Worm (Caenorhabditis elegans) whole organism, L3 larva: ENCODE results near the gene try-1.

ENCODE experiments used
- R02D3.7 ChIP-seq: fragments of 150-350 bp; optimal IDR thresholded peaks from 2 replicates; lab custom pipeline; 2014; ENCODE audit warnings: missing biosample characterization, missing genetic modification characterization
- ZK546.5 ChIP-seq: sonication (generic microtip); optimal IDR thresholded peaks from 2 replicates; lab custom pipeline; 2017; ENCODE audit warnings: missing biosample characterization, missing genetic modification characterization
- aly-2 ChIP-seq: fragments of 150-350 bp; optimal IDR thresholded peaks from 2 replicates; lab custom pipeline; 2014; ENCODE audit warnings: missing biosample characterization, missing genetic modification characterization
- ama-1 ChIP-seq: fragments of 150-350 bp; optimal IDR thresholded peaks from 2 replicates; lab custom pipeline; 2018
- ceh-16 ChIP-seq: sonication (generic microtip); optimal IDR thresholded peaks from 2 replicates; lab custom pipeline; 2017; ENCODE audit warnings: missing biosample characterization, missing genetic modification characterization
- ceh-28 ChIP-seq: fragments of 150-350 bp; optimal IDR thresholded peaks from 2 replicates; lab custom pipeline; 2014; ENCODE audit warnings: missing biosample characterization, missing genetic modification reagents, missing genetic modification characterization
- ceh-82 ChIP-seq: fragments of 150-350 bp; optimal IDR thresholded peaks from 2 replicates; lab custom pipeline; 2014; ENCODE audit warnings: missing biosample characterization, missing genetic modification characterization
- ceh-9 ChIP-seq: sonication (generic microtip); optimal IDR thresholded peaks from 2 replicates; lab custom pipeline; 2018; ENCODE audit warnings: missing biosample characterization, missing genetic modification characterization
- daf-12 ChIP-seq: fragments of 150-350 bp; optimal IDR thresholded peaks from 2 replicates; lab custom pipeline; 2014; ENCODE audit warnings: missing biosample characterization, missing genetic modification reagents, missing genetic modification characterization
- egl-27 ChIP-seq: sonication (generic microtip); optimal IDR thresholded peaks from 4 replicates; lab custom pipeline; 2017; ENCODE audit warnings: missing biosample characterization, missing genetic modification reagents, missing genetic modification characterization
- egl-5 ChIP-seq: fragments of 150-350 bp; optimal IDR thresholded peaks from 2 replicates; lab custom pipeline; 2017; ENCODE audit warnings: missing biosample characterization, missing genetic modification reagents, missing genetic modification characterization, inconsistent platforms
- elt-1 ChIP-seq: fragments of 150-350 bp; optimal IDR thresholded peaks from 2 replicates; lab custom pipeline; 2014; ENCODE audit warnings: missing biosample characterization, missing genetic modification characterization
- elt-2 ChIP-seq: sonication (generic microtip); optimal IDR thresholded peaks from 2 replicates; lab custom pipeline; 2016; ENCODE audit warnings: missing genetic modification reagents, mild to moderate bottlenecking, missing genetic modification characterization, missing compliant biosample characterization
- elt-3 ChIP-seq, 3 experiments: fragments of 150-350 bp in 1 of 3; sonication (generic microtip) in 2 of 3; optimal IDR thresholded peaks; 2 replicates in 2 of 3; 4 replicates in 1 of 3; lab custom pipeline; 2014 to 2017; ENCODE audit warnings: missing biosample characterization in 3 of 3, missing genetic modification characterization in 3 of 3
- eor-1 ChIP-seq, 2 experiments: fragments of 150-350 bp; optimal IDR thresholded peaks; 2 replicates each; lab custom pipeline; 2014 to 2018; ENCODE audit warnings: missing biosample characterization in 2 of 2, missing genetic modification characterization in 2 of 2
- fkh-10 ChIP-seq: sonication (generic microtip); optimal IDR thresholded peaks from 2 replicates; lab custom pipeline; 2017; ENCODE audit warnings: missing biosample characterization, missing genetic modification reagents, missing genetic modification characterization
- fkh-2 ChIP-seq: fragments of 150-350 bp; optimal IDR thresholded peaks from 2 replicates; lab custom pipeline; 2014; ENCODE audit warnings: missing biosample characterization, missing genetic modification reagents, missing genetic modification characterization
- fos-1 ChIP-seq: fragments of 150-350 bp; optimal IDR thresholded peaks from 2 replicates; lab custom pipeline; 2014; ENCODE audit warnings: missing biosample characterization, missing genetic modification characterization
- hmg-11 ChIP-seq: sonication (generic microtip); optimal IDR thresholded peaks from 2 replicates; lab custom pipeline; 2016; ENCODE audit warnings: missing genetic modification characterization, missing compliant biosample characterization
- jun-1 ChIP-seq: fragments of 150-350 bp; optimal IDR thresholded peaks from 2 replicates; lab custom pipeline; 2014; ENCODE audit warnings: missing biosample characterization, missing genetic modification reagents, missing genetic modification characterization
- lin-15B ChIP-seq: fragments of 150-350 bp; optimal IDR thresholded peaks from 2 replicates; lab custom pipeline; 2014; ENCODE audit warnings: missing biosample characterization, missing genetic modification characterization
- lin-39 ChIP-seq: fragments of 150-350 bp; optimal IDR thresholded peaks from 2 replicates; lab custom pipeline; 2018; ENCODE audit warnings: missing biosample characterization, missing genetic modification reagents, missing genetic modification characterization
- lsy-12 ChIP-seq: sonication (generic microtip); optimal IDR thresholded peaks from 2 replicates; lab custom pipeline; 2016; ENCODE audit warnings: mild to moderate bottlenecking, missing genetic modification characterization, missing compliant biosample characterization
- mdl-1 ChIP-seq: fragments of 150-350 bp; optimal IDR thresholded peaks from 2 replicates; lab custom pipeline; 2014; ENCODE audit warnings: missing biosample characterization, missing genetic modification characterization
- mml-1 ChIP-seq: fragments of 150-350 bp; sonication (generic microtip); optimal IDR thresholded peaks from 3 replicates; lab custom pipeline; 2014; ENCODE audit warnings: missing biosample characterization, missing genetic modification characterization
- nfya-1 ChIP-seq: sonication (generic microtip); optimal IDR thresholded peaks from 2 replicates; lab custom pipeline; 2017; ENCODE audit warnings: missing genetic modification characterization, mild to moderate bottlenecking, missing compliant biosample characterization, antibody characterized with exemption, moderate library complexity; ENCODE audit not compliant: insufficient read depth
- nhr-11 ChIP-seq: fragments of 150-350 bp; optimal IDR thresholded peaks from 2 replicates; lab custom pipeline; 2014; ENCODE audit warnings: missing biosample characterization, missing genetic modification characterization
- nhr-12 ChIP-seq: fragments of 150-350 bp; optimal IDR thresholded peaks from 2 replicates; lab custom pipeline; 2014; ENCODE audit warnings: missing biosample characterization, missing genetic modification characterization
- nhr-23 ChIP-seq: fragments of 150-350 bp; optimal IDR thresholded peaks from 2 replicates; lab custom pipeline; 2014; ENCODE audit warnings: missing biosample characterization, missing genetic modification reagents, missing genetic modification characterization
- nhr-237 ChIP-seq: fragments of 150-350 bp; optimal IDR thresholded peaks from 2 replicates; lab custom pipeline; 2014; ENCODE audit warnings: missing biosample characterization, missing genetic modification characterization
- nhr-25 ChIP-seq: sonication (generic microtip); optimal IDR thresholded peaks from 2 replicates; lab custom pipeline; 2017; ENCODE audit warnings: missing biosample characterization, missing genetic modification characterization
- nhr-28 ChIP-seq: fragments of 150-350 bp; optimal IDR thresholded peaks from 2 replicates; lab custom pipeline; 2014; ENCODE audit warnings: missing biosample characterization, missing genetic modification characterization
- nhr-43 ChIP-seq: sonication (generic microtip); optimal IDR thresholded peaks from 2 replicates; lab custom pipeline; 2016; ENCODE audit warnings: mild to moderate bottlenecking, missing genetic modification characterization, missing compliant biosample characterization; ENCODE audit not compliant: poor library complexity, severe bottlenecking
- nhr-67 ChIP-seq: fragments of 150-350 bp; optimal IDR thresholded peaks from 2 replicates; lab custom pipeline; 2014; ENCODE audit warnings: missing biosample characterization, missing genetic modification characterization
- nhr-76 ChIP-seq: fragments of 150-350 bp; sonication (generic microtip); optimal IDR thresholded peaks from 5 replicates; lab custom pipeline; 2014; ENCODE audit warnings: missing biosample characterization, missing genetic modification characterization
- nhr-77 ChIP-seq: fragments of 150-350 bp; optimal IDR thresholded peaks from 2 replicates; lab custom pipeline; 2014; ENCODE audit warnings: missing biosample characterization, missing genetic modification characterization
- pha-4 ChIP-seq: fragments of 150-350 bp; optimal IDR thresholded peaks from 2 replicates; lab custom pipeline; 2014; ENCODE audit warnings: missing biosample characterization, missing genetic modification reagents, missing genetic modification characterization
- pqm-1 ChIP-seq: fragments of 150-350 bp; optimal IDR thresholded peaks from 2 replicates; lab custom pipeline; 2017; ENCODE audit warnings: missing biosample characterization, missing genetic modification characterization, inconsistent platforms
- sea-2 ChIP-seq: fragments of 150-350 bp; sonication (generic microtip); optimal IDR thresholded peaks from 4 replicates; lab custom pipeline; 2014; ENCODE audit warnings: missing biosample characterization, missing genetic modification reagents, missing genetic modification characterization
- skn-1 ChIP-seq: fragments of 150-350 bp; optimal IDR thresholded peaks from 2 replicates; lab custom pipeline; 2014; ENCODE audit warnings: missing biosample characterization, missing genetic modification characterization
- snpc-4 ChIP-seq: fragments of 150-350 bp; optimal IDR thresholded peaks from 2 replicates; lab custom pipeline; 2014; ENCODE audit warnings: missing biosample characterization, missing genetic modification characterization
- tbx-2 ChIP-seq: sonication (generic microtip); optimal IDR thresholded peaks from 2 replicates; lab custom pipeline; 2016; ENCODE audit warnings: mild to moderate bottlenecking, missing genetic modification characterization, missing compliant biosample characterization
- unc-39 ChIP-seq: sonication (generic microtip); optimal IDR thresholded peaks from 4 replicates; lab custom pipeline; 2017; ENCODE audit warnings: missing biosample characterization, missing genetic modification characterization
- unc-62 ChIP-seq: fragments of 150-350 bp; sonication (generic microtip); optimal IDR thresholded peaks from 4 replicates; lab custom pipeline; 2014; ENCODE audit warnings: missing biosample characterization, missing genetic modification reagents, missing genetic modification characterization
- zag-1 ChIP-seq: fragments of 150-350 bp; optimal IDR thresholded peaks from 2 replicates; lab custom pipeline; 2014; ENCODE audit warnings: missing biosample characterization, missing genetic modification characterization
- ztf-11 ChIP-seq: fragments of 150-350 bp; optimal IDR thresholded peaks from 2 replicates; lab custom pipeline; 2014; ENCODE audit warnings: missing biosample characterization, missing genetic modification characterization
- ztf-4 ChIP-seq: fragments of 150-350 bp; optimal IDR thresholded peaks from 2 replicates; lab custom pipeline; 2014; ENCODE audit warnings: missing biosample characterization, missing genetic modification characterization

Gene try-1

ce11 chrII:4904778-4905177 lies 44.5 kb downstream of the try-1 start, which contains the start of gene btbd-10:
Gene btbd-10 (plus strand): TSS chrII:4905008.
- TF ChIP-seq fkh-2 (tag; lab: Kevin White, UChicago): no peak
- TF ChIP-seq elt-2 (tag; lab: Kevin White, UChicago): peak; percentile 75
- no peak for TF ChIP-seq nhr-12

ce11 chrII:4904277-4904676 lies 45.0 kb downstream of the try-1 start:
- no peak for TF ChIP-seq fkh-2 (tag; lab: Kevin White, UChicago)
- TF ChIP-seq nhr-237 (tag; lab: Kevin White, UChicago): no peak
- no peak for TF ChIP-seq ZK546.5 (tag; lab: Kevin White, UChicago)
- peak; percentile 50 for TF ChIP-seq pqm-1
- peak; percentile 68 for TF ChIP-seq lin-39
- no peak for TF ChIP-seq ztf-4 (tag; lab: Kevin White, UChicago)
- TF ChIP-seq zag-1 (tag; lab: Kevin White, UChicago): no peak
- TF ChIP-seq nhr-23 (tag; lab: Kevin White, UChicago): peak; percentile 47
- no peak for TF ChIP-seq unc-39 (tag; lab: Kevin White, UChicago)
- no peak for TF ChIP-seq nhr-28
- no peak for TF ChIP-seq nhr-67 (tag; lab: Kevin White, UChicago)
- TF ChIP-seq tbx-2 (tag; lab: Kevin White, UChicago): no peak
- TF ChIP-seq R02D3.7 (tag; lab: Kevin White, UChicago): no peak
- TF ChIP-seq ceh-28: peak; percentile 36
- TF ChIP-seq nhr-76 (tag; lab: Kevin White, UChicago): no peak
- peak; percentile 84 for TF ChIP-seq pha-4 (tag; lab: Kevin White, UChicago)
- TF ChIP-seq lsy-12 (tag; lab: Kevin White, UChicago): no peak
- no peak for TF ChIP-seq nhr-77 (tag; lab: Kevin White, UChicago)
- peak; percentile 79 for TF ChIP-seq nhr-25
- no peak for TF ChIP-seq elt-1 (tag; lab: Kevin White, UChicago)
- TF ChIP-seq daf-12 (tag; lab: Kevin White, UChicago): no peak
- no peak for TF ChIP-seq mdl-1 (tag; lab: Kevin White, UChicago)
- TF ChIP-seq nhr-11: no peak
- TF ChIP-seq mml-1 (tag; lab: Kevin White, UChicago): no peak
- TF ChIP-seq eor-1 (tag; optimal IDR thresholded peaks at IDR 0.05; lab: Kevin White, UChicago): no peak
- no peak for TF ChIP-seq ama-1 (lab: Kevin White, UChicago)
- TF ChIP-seq nhr-43 (tag; lab: Kevin White, UChicago): no peak
- TF ChIP-seq aly-2 (tag; lab: Kevin White, UChicago): no peak
- TF ChIP-seq unc-62 (GFP tag; lab: Kevin White, UChicago): peak; percentile 37
- TF ChIP-seq egl-27 (tag; lab: Kevin White, UChicago): peak; percentile 18
- no peak for TF ChIP-seq sea-2 (GFP tag; lab: Kevin White, UChicago)
- TF ChIP-seq hmg-11: peak; percentile 83
- TF ChIP-seq ceh-9: no peak
- TF ChIP-seq skn-1 (tag; lab: Kevin White, UChicago): peak; percentile 70
- TF ChIP-seq lin-15B (tag; lab: Kevin White, UChicago): peak; percentile 87
- TF ChIP-seq ceh-82 (tag; lab: Kevin White, UChicago): no peak
- peak; percentile 77 for TF ChIP-seq snpc-4
- TF ChIP-seq jun-1 (tag; lab: Kevin White, UChicago): peak; percentile 56
- TF ChIP-seq elt-3 (tag; optimal IDR thresholded peaks at IDR 0.05; lab: Kevin White, UChicago): no peak
- TF ChIP-seq ceh-16 (tag; lab: Kevin White, UChicago): no peak
- TF ChIP-seq fkh-10: peak; percentile 46
- peak; percentile 96 for TF ChIP-seq nfya-1
- TF ChIP-seq nhr-12: no peak
- no peak for TF ChIP-seq ztf-11 (tag; lab: Kevin White, UChicago)
- peak; percentile 78 for TF ChIP-seq egl-5 (tag; lab: Kevin White, UChicago)
- peak; percentile 68 for TF ChIP-seq elt-2 (tag; lab: Kevin White, UChicago)
- TF ChIP-seq fos-1 (tag; lab: Kevin White, UChicago): no peak
